Worm (Caenorhabditis elegans): ENCODE measurements around the gene Y39A1A.21.

- no peak for TF ChIP-seq klf-2 (GFP tag; conservative IDR thresholded peaks at IDR 0.05)
- no peak for TF ChIP-seq med-1 (GFP tag; optimal IDR thresholded peaks at IDR 0.05; ENCODE audit: insufficient read depth)
- no peak for TF ChIP-seq flt-1 (GFP tag; IDR thresholded peaks at IDR 0.05)
- TF ChIP-seq cog-1 (tag; optimal IDR thresholded peaks at IDR 0.05), result no peak
These were observed 23.7 kb upstream of the Y39A1A.21 start, which contains the start of gene tat-3 for ce11 chrIII:10730510-10730909.
